Fruit fly (Drosophila melanogaster) whole organism, wandering third instar larva: ENCODE data around the gene CG15725.
A peak's percentile ranks its signal among the peaks of the same experiment; 100 is the strongest.

Experiments
- Abd-B ChIP-seq: fragments of >200 bp; optimal IDR thresholded peaks from 2 replicates; lab custom pipeline; 2017; ENCODE audit warnings: missing biosample characterization, missing genetic modification characterization
- CG9705 ChIP-seq: fragments of 200-800 bp; sonication (Bioruptor generic); optimal IDR thresholded peaks from 2 replicates; lab custom pipeline; 2018; ENCODE audit warnings: missing biosample characterization, mild to moderate bottlenecking, missing genetic modification characterization
- HLH106 ChIP-seq: fragments of 200-800 bp; optimal IDR thresholded peaks from 3 replicates; lab custom pipeline; 2019; ENCODE audit warnings: missing biosample characterization, mild to moderate bottlenecking, missing genetic modification characterization, moderate library complexity
- OdsH ChIP-seq: fragments of 200-800 bp; sonication (Bioruptor generic); optimal IDR thresholded peaks from 2 replicates; lab custom pipeline; 2016; ENCODE audit warnings: missing biosample characterization, mild to moderate bottlenecking, missing genetic modification characterization
- Sp1 ChIP-seq: fragments of 200-800 bp; sonication (Bioruptor generic); optimal IDR thresholded peaks from 3 replicates; lab custom pipeline; 2019; ENCODE audit warnings: missing biosample characterization, mild to moderate bottlenecking, missing genetic modification characterization, moderate library complexity
- Vsx2 ChIP-seq: fragments of 200-300, 225-300 bp; sonication (Bioruptor generic); optimal IDR thresholded peaks from 2 replicates; lab custom pipeline; 2018; ENCODE audit warnings: missing biosample characterization, missing genetic modification characterization; ENCODE audit not compliant: partially characterized antibody
- br ChIP-seq: fragments of 200-800 bp; sonication (Bioruptor generic); optimal IDR thresholded peaks from 2 replicates; lab custom pipeline; 2016; ENCODE audit warnings: missing biosample characterization, missing genetic modification characterization
- psq ChIP-seq: fragments of 200-800 bp; sonication (Bioruptor generic); optimal IDR thresholded peaks from 3 replicates; lab custom pipeline; 2017; ENCODE audit warnings: missing biosample characterization, mild to moderate bottlenecking, missing genetic modification characterization, moderate library complexity
- usp ChIP-seq: fragments of >200 bp; optimal IDR thresholded peaks from 2 replicates; lab custom pipeline; 2017; ENCODE audit warnings: missing biosample characterization, missing genetic modification characterization

DNA sequence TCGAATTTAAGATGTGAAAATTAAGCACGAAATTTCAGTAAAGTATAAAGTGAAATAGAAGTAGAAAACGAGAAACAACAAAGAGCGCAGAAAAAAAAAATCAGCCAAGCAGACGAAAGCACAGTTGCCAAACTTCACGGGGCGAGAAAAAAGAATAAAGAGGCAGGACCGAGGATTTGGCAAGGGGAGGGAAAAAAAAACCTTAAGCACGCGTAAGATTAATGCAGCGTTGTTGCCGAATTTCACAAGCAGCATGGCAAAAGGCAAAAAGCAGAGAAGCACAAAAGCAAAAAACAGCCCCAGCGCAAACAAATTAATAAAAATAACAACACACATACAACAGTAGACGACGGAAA lies 28.7 kb downstream of the CG15725 start:
- no peak for TF ChIP-seq psq (GFP tag; lab: Kevin White, UChicago)
- TF ChIP-seq HLH106 (tag; lab: Kevin White, UChicago) = no peak
- TF ChIP-seq CG9705 = no peak
- peak; percentile 12 for TF ChIP-seq br (GFP tag; lab: Kevin White, UChicago)
- no peak for TF ChIP-seq Sp1 (GFP tag; lab: Kevin White, UChicago)
- no peak for TF ChIP-seq Vsx2 (GFP tag; lab: Kevin White, UChicago)
- no peak for TF ChIP-seq usp (GFP tag; lab: Kevin White, UChicago)
- no peak for TF ChIP-seq OdsH (GFP tag; lab: Kevin White, UChicago)
- no peak for TF ChIP-seq Abd-B
